Fruit fly (Drosophila melanogaster) whole organism, embryonic: ENCODE measurements around the gene CG7907.

Experiments
- ATbp ChIP-seq: fragments of 200-800 bp; sonication (Bioruptor generic); optimal IDR thresholded peaks from 2 replicates; lab custom pipeline; 2017; ENCODE audit warnings: missing biosample characterization, mild to moderate bottlenecking, missing genetic modification characterization, missing genetic modification reagents
- Abd-B ChIP-seq: fragments of 200-800 bp; sonication (Bioruptor generic); optimal IDR thresholded peaks from 2 replicates; lab custom pipeline; 2018; ENCODE audit warnings: missing biosample characterization, mild to moderate bottlenecking, missing genetic modification characterization, moderate library complexity
- Atf3 ChIP-seq: fragments of 200-800 bp; sonication (Bioruptor generic); optimal IDR thresholded peaks from 3 replicates; lab custom pipeline; 2016; ENCODE audit warnings: missing biosample characterization, missing genetic modification characterization
- CG10267 ChIP-seq: fragments of 200-800 bp; sonication (Bioruptor generic); optimal IDR thresholded peaks from 2 replicates; lab custom pipeline; 2018; ENCODE audit warnings: missing biosample characterization, mild to moderate bottlenecking, missing genetic modification characterization, moderate library complexity
- CG10543 ChIP-seq: fragments of 200-800 bp; sonication (Bioruptor generic); optimal IDR thresholded peaks from 3 replicates; lab custom pipeline; 2017; ENCODE audit warnings: missing biosample characterization, mild to moderate bottlenecking, missing genetic modification characterization, moderate library complexity
- CG10654 ChIP-seq: fragments of 200-800 bp; sonication (Bioruptor generic); optimal IDR thresholded peaks from 2 replicates; lab custom pipeline; 2016; ENCODE audit warnings: missing biosample characterization, missing genetic modification characterization
- CG10959 ChIP-seq: fragments of 200-800 bp; sonication (Bioruptor generic); IDR thresholded peaks from 2 replicates; pipeline ENCODE4 v1.3.6; 2022; ENCODE audit warnings: missing biosample characterization, missing genetic modification characterization
- CG12071 ChIP-seq: fragments of 200-800 bp; sonication (Bioruptor generic); optimal IDR thresholded peaks from 3 replicates; lab custom pipeline; 2018; ENCODE audit warnings: missing biosample characterization, mild to moderate bottlenecking, missing genetic modification characterization
- CG2875 ChIP-seq: fragments of 200-800 bp; sonication (Bioruptor generic); optimal IDR thresholded peaks from 2 replicates; lab custom pipeline; 2017; ENCODE audit warnings: missing biosample characterization, mild to moderate bottlenecking, missing genetic modification characterization, missing genetic modification reagents
- CG31365 ChIP-seq: fragments of 200-800 bp; sonication (Bioruptor generic); optimal IDR thresholded peaks from 2 replicates; lab custom pipeline; 2018; ENCODE audit warnings: missing biosample characterization, mild to moderate bottlenecking, missing genetic modification characterization
- CG3726 ChIP-seq: fragments of 200-800 bp; sonication (Bioruptor generic); IDR thresholded peaks from 3 replicates; pipeline ENCODE4, ENCODE4 v1.3.6; 2022; ENCODE audit warnings: missing biosample characterization, missing genetic modification characterization
- CG4360 ChIP-seq: fragments of 200-800 bp; sonication (Bioruptor generic); IDR thresholded peaks from 2 replicates; pipeline ENCODE4 v1.3.6; 2022; ENCODE audit warnings: missing biosample characterization, missing genetic modification characterization
- CG43689 ChIP-seq: fragments of 200-800 bp; sonication (Bioruptor generic); IDR thresholded peaks from 2 replicates; pipeline ENCODE4 v1.3.6; 2022; ENCODE audit warnings: missing biosample characterization, missing genetic modification characterization
- CG4707 ChIP-seq: fragments of 200-800 bp; sonication (Bioruptor generic); optimal IDR thresholded peaks from 2 replicates; lab custom pipeline; 2018; ENCODE audit warnings: missing biosample characterization, mild to moderate bottlenecking, missing genetic modification characterization, moderate library complexity
- CG6791 ChIP-seq: fragments of 200-800 bp; sonication (Bioruptor generic); IDR thresholded peaks from 3 replicates; pipeline ENCODE4 v1.3.6; 2022; ENCODE audit warnings: missing biosample characterization, missing genetic modification characterization; ENCODE audit not compliant: partially characterized antibody
- CG7372 ChIP-seq: fragments of 200-800 bp; sonication (Bioruptor generic); IDR thresholded peaks from 2 replicates; pipeline ENCODE4 v1.3.6; 2022; ENCODE audit warnings: missing biosample characterization, missing genetic modification characterization
- CG7963 ChIP-seq: fragments of 200-800 bp; sonication (Bioruptor generic); IDR thresholded peaks from 3 replicates; pipeline ENCODE4 v1.3.6; 2022; ENCODE audit warnings: missing biosample characterization, missing genetic modification characterization; ENCODE audit not compliant: partially characterized antibody
- CG9609 ChIP-seq: fragments of 200-800 bp; sonication (Bioruptor generic); optimal IDR thresholded peaks from 3 replicates; lab custom pipeline; 2016; ENCODE audit warnings: missing biosample characterization, missing genetic modification characterization
- CG9817 ChIP-seq: fragments of 200-800 bp; sonication (Bioruptor generic); optimal IDR thresholded peaks from 2 replicates; lab custom pipeline; 2018; ENCODE audit warnings: missing biosample characterization, mild to moderate bottlenecking, missing genetic modification characterization, moderate library complexity
- CkIIα-i1 ChIP-seq: fragments of 200-800 bp; sonication (Bioruptor generic); IDR thresholded peaks from 2 replicates; pipeline ENCODE4 v1.3.6; 2022; ENCODE audit warnings: missing biosample characterization, missing genetic modification characterization
- D ChIP-seq, 2 experiments: fragments of 200-800 bp in 1 of 2; fragments of >200 bp in 1 of 2; sonication (Bioruptor generic) in 1 of 2; optimal IDR thresholded peaks; 2 replicates in 1 of 2; 3 replicates in 1 of 2; lab custom pipeline; 2017; ENCODE audit warnings: mild to moderate bottlenecking in 1 of 2, missing biosample characterization in 1 of 2, missing genetic modification characterization in 1 of 2, missing genetic modification reagents in 1 of 2
- Dek ChIP-seq: fragments of 200-800 bp; sonication (Bioruptor generic); optimal IDR thresholded peaks from 3 replicates; lab custom pipeline; 2019; ENCODE audit warnings: missing biosample characterization, mild to moderate bottlenecking, missing genetic modification characterization, moderate library complexity
- Dref ChIP-seq: fragments of 200-800 bp; sonication (Bioruptor generic); IDR thresholded peaks from 2 replicates; pipeline ENCODE4 v1.3.6; 2022; ENCODE audit warnings: missing biosample characterization, missing genetic modification characterization
- ERR ChIP-seq: fragments of 200-800 bp; sonication (Bioruptor generic); optimal IDR thresholded peaks from 2 replicates; lab custom pipeline; 2016; ENCODE audit warnings: missing biosample characterization, missing genetic modification characterization
- Ets97D ChIP-seq: fragments of 200-800 bp; sonication (Bioruptor generic); optimal IDR thresholded peaks from 3 replicates; lab custom pipeline; 2016; ENCODE audit warnings: missing biosample characterization, missing genetic modification characterization
- Hey ChIP-seq: fragments of 200-800 bp; sonication (Bioruptor generic); optimal IDR thresholded peaks from 3 replicates; lab custom pipeline; 2018; ENCODE audit warnings: missing biosample characterization, mild to moderate bottlenecking, missing genetic modification characterization
- Hr78 ChIP-seq, 2 experiments: fragments of 200-800 bp in 1 of 2; fragments of >200 bp in 1 of 2; sonication (Bioruptor generic) in 1 of 2; optimal IDR thresholded peaks; 2 replicates each; lab custom pipeline; 2017 to 2019; ENCODE audit warnings: missing biosample characterization in 2 of 2, missing genetic modification characterization in 2 of 2, mild to moderate bottlenecking in 1 of 2, moderate library complexity in 1 of 2
- Max ChIP-seq: fragments of 200-800 bp; sonication (Bioruptor generic); optimal IDR thresholded peaks from 2 replicates; lab custom pipeline; 2016; ENCODE audit warnings: missing biosample characterization, mild to moderate bottlenecking, missing genetic modification characterization
- Mes4 ChIP-seq: fragments of 200-800 bp; sonication (Bioruptor generic); optimal IDR thresholded peaks from 2 replicates; lab custom pipeline; 2016; ENCODE audit warnings: missing biosample characterization, missing genetic modification characterization
- PHDP ChIP-seq: fragments of 200-800 bp; sonication (Bioruptor generic); optimal IDR thresholded peaks from 3 replicates; lab custom pipeline; 2018; ENCODE audit warnings: missing biosample characterization, mild to moderate bottlenecking, missing genetic modification characterization, moderate library complexity
- Side ChIP-seq: fragments of 200-800 bp; sonication (Bioruptor generic); optimal IDR thresholded peaks from 2 replicates; lab custom pipeline; 2016; ENCODE audit warnings: missing biosample characterization, missing genetic modification characterization
- Taf1 ChIP-seq: fragments of 200-800 bp; sonication (Bioruptor generic); IDR thresholded peaks from 2 replicates; pipeline ENCODE4 v1.3.6; 2022; ENCODE audit warnings: missing biosample characterization, missing genetic modification characterization
- bsh ChIP-seq, 2 experiments: fragments of 200-800 bp; sonication (Bioruptor generic); optimal IDR thresholded peaks; 2 replicates each; lab custom pipeline; 2017 to 2018; ENCODE audit warnings: mild to moderate bottlenecking in 2 of 2, missing biosample characterization in 2 of 2, missing genetic modification characterization in 2 of 2, moderate library complexity in 1 of 2
- da ChIP-seq: fragments of 200-800 bp; sonication (Bioruptor generic); optimal IDR thresholded peaks from 2 replicates; lab custom pipeline; 2016; ENCODE audit warnings: missing biosample characterization, missing genetic modification characterization
- fd3F ChIP-seq: fragments of 200-800 bp; sonication (Bioruptor generic); optimal IDR thresholded peaks from 2 replicates; lab custom pipeline; 2018; ENCODE audit warnings: missing biosample characterization, mild to moderate bottlenecking, missing genetic modification characterization, moderate library complexity
- gfzf ChIP-seq: fragments of 200-800 bp; sonication (Bioruptor generic); optimal IDR thresholded peaks from 2 replicates; lab custom pipeline; 2016; ENCODE audit warnings: missing biosample characterization, mild to moderate bottlenecking, missing genetic modification characterization, moderate library complexity
- grau ChIP-seq: fragments of 200-800 bp; optimal IDR thresholded peaks from 3 replicates; lab custom pipeline; 2019; ENCODE audit warnings: missing biosample characterization, mild to moderate bottlenecking, missing genetic modification characterization, moderate library complexity
- gt ChIP-seq: fragments of 200-800 bp; sonication (Bioruptor generic); IDR thresholded peaks from 2 replicates; pipeline ENCODE4 v1.3.6; 2022; ENCODE audit warnings: missing biosample characterization, missing genetic modification characterization
- inv ChIP-seq: fragments of 200-800 bp; sonication (Bioruptor generic); IDR thresholded peaks from 2 replicates; pipeline ENCODE4 v1.3.6; 2022; ENCODE audit warnings: missing biosample characterization, missing genetic modification characterization; ENCODE audit not compliant: partially characterized antibody
- nmo ChIP-seq: fragments of 200-800 bp; sonication (Bioruptor generic); optimal IDR thresholded peaks from 2 replicates; lab custom pipeline; 2018; ENCODE audit warnings: missing biosample characterization, mild to moderate bottlenecking, missing genetic modification characterization, moderate library complexity
- oc ChIP-seq: fragments of 200-800 bp; sonication (Bioruptor generic); optimal IDR thresholded peaks from 2 replicates; lab custom pipeline; 2018; ENCODE audit warnings: missing biosample characterization, mild to moderate bottlenecking, missing genetic modification characterization, moderate library complexity
- pita ChIP-seq: fragments of 200-800 bp; sonication (Bioruptor generic); optimal IDR thresholded peaks from 2 replicates; lab custom pipeline; 2017; ENCODE audit warnings: missing biosample characterization, mild to moderate bottlenecking, missing genetic modification characterization
- prd ChIP-seq, 3 experiments: fragments of >200 bp in 2 of 3; fragments of 200-800 bp in 1 of 3; sonication (Bioruptor generic) in 1 of 3; optimal IDR thresholded peaks in 2 of 3; IDR thresholded peaks in 1 of 3; 2 replicates in 2 of 3; 3 replicates in 1 of 3; pipeline versions ENCODE4 v1.3.6 to Lab custom; 2017 to 2022; ENCODE audit warnings: missing biosample characterization in 1 of 3, missing genetic modification characterization in 1 of 3
- sim ChIP-seq: fragments of 200-800 bp; sonication (Bioruptor generic); IDR thresholded peaks from 2 replicates; pipeline ENCODE4 v1.3.6; 2022; ENCODE audit warnings: missing biosample characterization, missing genetic modification characterization
- sima ChIP-seq: fragments of 200-800 bp; sonication (Bioruptor generic); optimal IDR thresholded peaks from 2 replicates; lab custom pipeline; 2016; ENCODE audit warnings: missing biosample characterization, missing genetic modification characterization
- slbo ChIP-seq: fragments of 200-800 bp; sonication (Bioruptor generic); IDR thresholded peaks from 2 replicates; pipeline ENCODE4 v1.3.6; 2022; ENCODE audit warnings: missing biosample characterization, missing genetic modification characterization
- so ChIP-seq: fragments of 200-800 bp; sonication (Bioruptor generic); IDR thresholded peaks from 3 replicates; pipeline ENCODE4 v1.3.6; 2022; ENCODE audit warnings: missing biosample characterization, missing genetic modification characterization
- stwl ChIP-seq: fragments of 200-800 bp; sonication (Bioruptor generic); optimal IDR thresholded peaks from 3 replicates; lab custom pipeline; 2018; ENCODE audit warnings: missing biosample characterization, mild to moderate bottlenecking, missing genetic modification characterization, moderate library complexity
- vnd ChIP-seq: fragments of 200-800 bp; sonication (Bioruptor generic); IDR thresholded peaks from 3 replicates; pipeline ENCODE4 v1.3.6; 2022; ENCODE audit warnings: missing biosample characterization, missing genetic modification characterization; ENCODE audit not compliant: partially characterized antibody

The CG7907 gene

DNA sequence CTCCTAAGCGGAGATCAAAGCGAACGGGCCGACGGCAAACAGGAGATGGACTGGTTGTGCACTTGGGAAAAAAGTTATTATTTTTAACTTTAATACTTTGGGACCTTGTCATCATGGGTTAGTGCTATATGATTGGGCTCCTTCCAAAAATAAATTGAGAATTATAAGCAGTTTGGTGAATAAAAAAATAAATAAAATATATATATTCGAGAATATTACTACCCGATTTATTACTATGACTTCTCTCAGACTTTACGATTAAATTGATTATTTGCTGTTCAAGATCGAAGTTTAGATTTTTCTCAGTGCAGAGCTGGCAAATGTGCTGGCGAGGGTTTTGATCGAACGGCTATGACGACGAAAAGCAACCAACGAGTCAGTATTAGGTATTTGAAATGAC lies 16.4 kb downstream of the CG7907 start (continued):
- TF ChIP-seq CG4360 (no peak), sim (GFP tag; lab: Robert Waterston, UW) (no peak), CG4707 (no peak), ERR (GFP tag; lab: Kevin White, UChicago) (no peak), sima (GFP tag; lab: Kevin White, UChicago) (no peak), CG43689 (GFP tag; lab: Robert Waterston, UW) (no peak), gfzf (GFP tag; lab: Kevin White, UChicago) (no peak), Dref (GFP tag; lab: Robert Waterston, UW) (no peak), Taf1 (no peak), CG7372 (GFP tag; lab: Robert Waterston, UW) (0 out of 2 replicates have a peak, but pooled peaks have one; percentile 37), CkIIα-i1 (GFP tag; lab: Robert Waterston, UW) (no peak), CG6791 (GFP tag; lab: Robert Waterston, UW) (no peak), Mes4 (GFP tag; lab: Kevin White, UChicago) (no peak), slbo (GFP tag; lab: Robert Waterston, UW) (no peak), CG7963 (GFP tag; lab: Robert Waterston, UW) (no peak), gt (GFP tag; lab: Robert Waterston, UW) (no peak), ATbp (GFP tag; lab: Kevin White, UChicago) (no peak), CG10654 (peak; percentile 37), CG9817 (tag; lab: Kevin White, UChicago) (no peak), Hr78 (GFP tag; optimal IDR thresholded peaks at IDR 0.05; lab: Kevin White, UChicago) (no peak), inv (no peak), pita (GFP tag; lab: Kevin White, UChicago) (no peak), CG9609 (GFP tag; lab: Kevin White, UChicago) (no peak), bsh (GFP tag; optimal IDR thresholded peaks at IDR 0.05; lab: Kevin White, UChicago) (peak in 1 of 2 experiments; percentile 45), CG10543 (GFP tag; lab: Kevin White, UChicago) (no peak), CG10267 (tag; lab: Kevin White, UChicago) (peak; percentile 71), nmo (peak; percentile 39), Hey (tag; lab: Kevin White, UChicago) (no peak), da (GFP tag; lab: Kevin White, UChicago) (no peak), CG2875 (GFP tag; lab: Kevin White, UChicago) (no peak), vnd (GFP tag; lab: Robert Waterston, UW) (no peak), prd (optimal IDR thresholded peaks at IDR 0.05; lab: Kevin White, UChicago) (no peak), prd (GFP tag; IDR thresholded peaks at IDR 0.05; lab: Robert Waterston, UW) (peak; percentile 66; the same call in 2 of the 3 replicates), oc (tag; lab: Kevin White, UChicago) (no peak), Side (GFP tag; lab: Kevin White, UChicago) (no peak), Abd-B (GFP tag; lab: Kevin White, UChicago) (peak; percentile 23), Dek (tag; lab: Kevin White, UChicago) (no peak), Max (GFP tag; lab: Kevin White, UChicago) (peak; percentile 27), CG12071 (GFP tag; lab: Kevin White, UChicago) (no peak), D (optimal IDR thresholded peaks at IDR 0.05; lab: Kevin White, UChicago) (no peak), D (GFP tag; optimal IDR thresholded peaks at IDR 0.05; lab: Kevin White, UChicago) (peak; percentile 16), stwl (tag; lab: Kevin White, UChicago) (no peak), grau (tag; lab: Kevin White, UChicago) (peak; percentile 52), Atf3 (GFP tag; lab: Kevin White, UChicago) (no peak), CG10959 (GFP tag; lab: Robert Waterston, UW) (peak; percentile 25; the same call in 1 of the 2 replicates), fd3F (no peak), PHDP (tag; lab: Kevin White, UChicago) (no peak), CG31365 (tag; lab: Kevin White, UChicago) (no peak), CG3726 (GFP tag; lab: Robert Waterston, UW) (no peak), so (GFP tag; lab: Robert Waterston, UW) (no peak), Ets97D (GFP tag; lab: Kevin White, UChicago) (no peak)
